Worm (Caenorhabditis elegans) whole organism, L3 larva: Measurements from ENCODE around the gene gbb-1.

Source experiments
- ama-1 ChIP-seq: fragments of 150-350 bp; optimal IDR thresholded peaks from 2 replicates; lab custom pipeline; 2018
- ceh-82 ChIP-seq: fragments of 150-350 bp; optimal IDR thresholded peaks from 2 replicates; lab custom pipeline; 2014; ENCODE audit warnings: missing biosample characterization, missing genetic modification characterization
- nhr-237 ChIP-seq: fragments of 150-350 bp; optimal IDR thresholded peaks from 2 replicates; lab custom pipeline; 2014; ENCODE audit warnings: missing biosample characterization, missing genetic modification characterization
- unc-39 ChIP-seq: sonication (generic microtip); optimal IDR thresholded peaks from 4 replicates; lab custom pipeline; 2017; ENCODE audit warnings: missing biosample characterization, missing genetic modification characterization

ce11 chrX:2957446-2957985, at the start of gene gbb-1:
- TF ChIP-seq nhr-237 (tag; lab: Kevin White, UChicago) (no peak), unc-39 (tag; lab: Kevin White, UChicago) (no peak), ama-1 (lab: Kevin White, UChicago) (no peak), ceh-82 (tag; lab: Kevin White, UChicago) (no peak)
